Worm (Caenorhabditis elegans) whole organism, L3 larva: ENCODE data around the gene pnp-1.

ENCODE experiments used
- ceh-82 ChIP-seq: fragments of 150-350 bp; optimal IDR thresholded peaks from 2 replicates; lab custom pipeline; 2014; ENCODE audit warnings: missing biosample characterization, missing genetic modification characterization
- elt-2 ChIP-seq: sonication (generic microtip); optimal IDR thresholded peaks from 2 replicates; lab custom pipeline; 2016; ENCODE audit warnings: missing genetic modification reagents, mild to moderate bottlenecking, missing genetic modification characterization, missing compliant biosample characterization
- mdl-1 ChIP-seq: fragments of 150-350 bp; optimal IDR thresholded peaks from 2 replicates; lab custom pipeline; 2014; ENCODE audit warnings: missing biosample characterization, missing genetic modification characterization
- nhr-23 ChIP-seq: fragments of 150-350 bp; optimal IDR thresholded peaks from 2 replicates; lab custom pipeline; 2014; ENCODE audit warnings: missing biosample characterization, missing genetic modification reagents, missing genetic modification characterization
- nhr-28 ChIP-seq: fragments of 150-350 bp; optimal IDR thresholded peaks from 2 replicates; lab custom pipeline; 2014; ENCODE audit warnings: missing biosample characterization, missing genetic modification characterization

DNA sequence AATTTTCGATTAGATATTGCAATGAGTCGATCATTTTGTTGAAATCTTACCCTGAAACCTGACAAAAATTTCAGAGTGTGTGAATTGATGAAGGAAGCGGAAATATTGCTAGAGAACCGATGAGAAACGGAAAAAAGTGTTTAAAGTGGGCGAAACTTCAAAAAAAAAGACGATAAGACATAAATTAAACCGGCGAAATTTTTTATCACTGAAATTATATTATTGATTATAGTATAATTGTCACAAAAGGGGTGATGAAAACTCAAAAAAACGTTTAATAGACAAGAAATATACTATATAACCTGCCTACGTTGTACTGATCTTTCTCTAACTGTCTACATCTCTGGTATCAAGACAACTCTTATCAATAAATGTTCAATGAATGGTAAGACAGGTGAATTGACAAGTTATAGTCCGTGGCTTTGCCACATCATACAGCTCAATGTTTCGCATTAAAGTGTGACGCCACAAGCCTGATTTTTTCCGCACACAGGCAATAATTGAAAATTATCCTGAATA lies 39.1 kb upstream of the pnp-1 start, which contains the start of gene pxmp-4:
- no peak for TF ChIP-seq nhr-28 (tag; lab: Kevin White, UChicago)
- no peak for TF ChIP-seq ceh-82
- TF ChIP-seq elt-2 (tag; lab: Kevin White, UChicago) = peak; percentile 80
- no peak for TF ChIP-seq mdl-1 (tag; lab: Kevin White, UChicago)
- TF ChIP-seq nhr-23 (tag; lab: Kevin White, UChicago) = no peak
